Fruit fly (Drosophila melanogaster): Measurements from ENCODE around the gene CG10345.

DNA sequence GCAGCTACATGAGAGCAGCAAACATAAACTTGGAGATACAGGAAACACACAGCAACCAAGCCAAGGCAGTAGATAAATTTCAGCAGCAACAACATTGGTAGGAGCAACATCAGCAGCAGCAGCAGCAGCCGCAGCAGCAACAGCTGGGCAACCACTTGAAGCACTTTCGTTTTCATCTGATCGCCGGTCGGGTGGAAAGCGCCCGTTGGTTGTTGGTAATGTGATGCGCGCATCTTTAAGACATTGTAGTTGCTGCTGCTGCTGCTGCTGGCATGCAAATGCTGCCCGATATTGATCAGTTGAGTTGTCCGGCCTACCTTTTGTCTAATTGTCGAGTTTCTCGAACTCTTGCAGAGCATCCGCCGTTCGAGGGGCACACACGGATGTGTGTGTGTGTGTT lies 13.3 kb downstream of the CG10345 start:
- no peak for TF ChIP-seq Myc (optimal IDR thresholded peaks at IDR 0.05)
- TF ChIP-seq psq (optimal IDR thresholded peaks at IDR 0.05) = no peak
- TF ChIP-seq h (optimal IDR thresholded peaks at IDR 0.05) = no peak
